Worm (Caenorhabditis elegans) whole organism, L3 larva: ENCODE data around the gene perm-2.

Source experiments
- aly-2 ChIP-seq: fragments of 150-350 bp; optimal IDR thresholded peaks from 2 replicates; lab custom pipeline; 2014; ENCODE audit warnings: missing biosample characterization, missing genetic modification characterization
- lsy-12 ChIP-seq: sonication (generic microtip); optimal IDR thresholded peaks from 2 replicates; lab custom pipeline; 2016; ENCODE audit warnings: mild to moderate bottlenecking, missing genetic modification characterization, missing compliant biosample characterization
- nhr-11 ChIP-seq: fragments of 150-350 bp; optimal IDR thresholded peaks from 2 replicates; lab custom pipeline; 2014; ENCODE audit warnings: missing biosample characterization, missing genetic modification characterization
- nhr-237 ChIP-seq: fragments of 150-350 bp; optimal IDR thresholded peaks from 2 replicates; lab custom pipeline; 2014; ENCODE audit warnings: missing biosample characterization, missing genetic modification characterization
- nhr-43 ChIP-seq: sonication (generic microtip); optimal IDR thresholded peaks from 2 replicates; lab custom pipeline; 2016; ENCODE audit warnings: mild to moderate bottlenecking, missing genetic modification characterization, missing compliant biosample characterization; ENCODE audit not compliant: poor library complexity, severe bottlenecking
- unc-39 ChIP-seq: sonication (generic microtip); optimal IDR thresholded peaks from 4 replicates; lab custom pipeline; 2017; ENCODE audit warnings: missing biosample characterization, missing genetic modification characterization

DNA sequence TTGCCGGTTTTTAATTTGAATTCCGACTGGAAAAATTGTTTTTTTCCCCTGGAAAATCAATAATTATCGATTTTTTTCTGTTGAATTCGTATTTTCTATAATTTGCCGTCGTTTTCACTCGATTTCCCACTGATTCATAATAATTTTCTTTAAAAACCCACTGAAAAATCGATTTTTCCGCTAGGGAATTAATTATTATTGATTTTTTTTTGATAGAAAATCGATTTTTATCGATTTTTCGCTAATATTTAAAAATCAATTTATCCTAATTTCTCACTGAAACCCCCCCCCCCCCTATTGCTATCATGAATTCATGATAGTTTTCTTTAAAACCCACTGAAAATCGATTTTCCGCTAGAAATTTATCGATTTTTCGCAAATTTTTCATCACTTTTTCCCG, 50.0 kb downstream of the perm-2 start:
- TF ChIP-seq nhr-43 (tag; lab: Kevin White, UChicago) = no peak
- no peak for TF ChIP-seq unc-39 (tag; lab: Kevin White, UChicago)
- TF ChIP-seq aly-2 (tag; lab: Kevin White, UChicago) = no peak
- no peak for TF ChIP-seq lsy-12 (tag; lab: Kevin White, UChicago)
- no peak for TF ChIP-seq nhr-237 (tag; lab: Kevin White, UChicago)
- TF ChIP-seq nhr-11 = no peak
